Worm (Caenorhabditis elegans): ENCODE data around the gene str-108.

DNA sequence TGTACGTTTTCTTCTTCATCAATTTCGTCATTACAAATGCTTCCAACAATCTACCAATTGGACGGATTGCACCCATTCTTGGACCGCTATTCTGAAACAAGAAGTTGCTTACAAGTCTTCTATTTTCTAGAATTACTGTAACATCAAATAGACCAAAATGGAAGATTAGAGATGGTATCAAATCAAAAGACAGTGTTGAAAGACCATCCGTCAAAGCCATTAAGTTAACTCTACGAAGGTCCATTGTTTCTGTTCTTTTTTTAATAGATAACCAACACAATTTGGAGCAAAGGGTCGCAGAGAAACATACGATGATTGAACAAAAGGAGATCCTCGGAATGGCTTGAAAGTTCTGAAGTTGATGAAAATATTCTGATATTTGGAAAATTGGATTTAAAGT, 21.0 kb upstream of the str-108 start:
- TF ChIP-seq unc-86 (tag; optimal IDR thresholded peaks at IDR 0.05): no peak
- no peak for TF ChIP-seq fax-1 (tag; optimal IDR thresholded peaks at IDR 0.05)
- TF ChIP-seq ceh-18 (tag; optimal IDR thresholded peaks at IDR 0.05): no peak
